Worm (Caenorhabditis elegans) whole organism, early embryonic: Measurements from ENCODE around the gene slcr-46.3.

Experiments used
- B0310.2 ChIP-seq: sonication (generic microtip); optimal IDR thresholded peaks from 2 replicates; lab custom pipeline; 2016; ENCODE audit warnings: mild to moderate bottlenecking, missing genetic modification characterization, missing compliant biosample characterization
- F13C5.2 ChIP-seq: sonication (generic microtip); optimal IDR thresholded peaks from 2 replicates; lab custom pipeline; 2017; ENCODE audit warnings: mild to moderate bottlenecking, missing genetic modification characterization, inconsistent platforms, missing compliant biosample characterization
- aly-1 ChIP-seq: sonication (generic microtip); optimal IDR thresholded peaks from 2 replicates; lab custom pipeline; 2016; ENCODE audit warnings: missing genetic modification characterization, missing compliant biosample characterization
- ama-1 ChIP-seq: fragments of 150-350 bp; optimal IDR thresholded peaks from 2 replicates; lab custom pipeline; 2014
- ceh-13 ChIP-seq: fragments of 200-800 bp; sonication (Bioruptor generic); optimal IDR thresholded peaks from 2 replicates; lab custom pipeline; 2018; ENCODE audit warnings: mild to moderate bottlenecking, missing genetic modification characterization, missing compliant biosample characterization
- ceh-36 ChIP-seq: sonication (generic microtip); optimal IDR thresholded peaks from 2 replicates; lab custom pipeline; 2016; ENCODE audit warnings: missing genetic modification characterization, inconsistent platforms, missing compliant biosample characterization
- ets-7 ChIP-seq: sonication (generic microtip); optimal IDR thresholded peaks from 2 replicates; lab custom pipeline; 2016; ENCODE audit warnings: missing genotype, missing genetic modification characterization, missing compliant biosample characterization
- flt-1 ChIP-seq: fragments of 200-800 bp; sonication (Bioruptor generic); IDR thresholded peaks from 2 replicates; pipeline ENCODE4 v1.3.6; 2022; ENCODE audit warnings: missing genetic modification characterization, missing compliant biosample characterization
- hmbx-1 ChIP-seq: sonication (generic microtip); optimal IDR thresholded peaks from 2 replicates; lab custom pipeline; 2016; ENCODE audit warnings: mild to moderate bottlenecking, missing genetic modification characterization, missing compliant biosample characterization
- hmg-4 ChIP-seq: fragments of 200-800 bp; sonication (Bioruptor generic); optimal IDR thresholded peaks from 2 replicates; lab custom pipeline; 2018; ENCODE audit warnings: mild to moderate bottlenecking, missing genetic modification characterization, missing compliant biosample characterization
- hnd-1 ChIP-seq: sonication (generic microtip); optimal IDR thresholded peaks from 2 replicates; lab custom pipeline; 2016; ENCODE audit warnings: missing genetic modification characterization, missing compliant biosample characterization
- pes-1 ChIP-seq: fragments of 200-800 bp; sonication (Bioruptor generic); IDR thresholded peaks from 2 replicates; pipeline ENCODE4 v1.3.6; 2022; ENCODE audit warnings: missing genetic modification reagents, missing genetic modification characterization, missing compliant biosample characterization
- scrt-1 ChIP-seq: fragments of 200-800 bp; sonication (Bioruptor generic); IDR thresholded peaks from 2 replicates; pipeline ENCODE4 v1.3.6; 2022; ENCODE audit warnings: missing genetic modification characterization, missing compliant biosample characterization
- sea-1 ChIP-seq: fragments of 200-800 bp; sonication (Bioruptor generic); conservative IDR thresholded peaks from 2 replicates; pipeline ENCODE4 v1.3.6; 2022; ENCODE audit warnings: missing genetic modification characterization, missing compliant biosample characterization
- tbx-11 ChIP-seq: fragments of 200-800 bp; sonication (Bioruptor generic); IDR thresholded peaks from 2 replicates; pipeline ENCODE4 v1.3.6; 2022; ENCODE audit warnings: missing genetic modification characterization, missing compliant biosample characterization
- tbx-37 ChIP-seq: fragments of 200-800 bp; sonication (Bioruptor generic); conservative IDR thresholded peaks from 2 replicates; pipeline ENCODE4 v1.3.6; 2022; ENCODE audit warnings: missing genetic modification reagents, missing genetic modification characterization, missing compliant biosample characterization
- tra-4 ChIP-seq: sonication (generic microtip); optimal IDR thresholded peaks from 2 replicates; lab custom pipeline; 2017; ENCODE audit warnings: missing genetic modification characterization, missing compliant biosample characterization

The slcr-46.3 gene

ce11 chrV:9724021-9724671 is at the start of gene slcr-46.3:
Gene slcr-46.3, minus strand, starts transcription at chrV:9724106.
- TF ChIP-seq ceh-36 = no peak
- no peak for TF ChIP-seq hmg-4 (GFP tag; lab: Kevin White, UChicago)
- no peak for TF ChIP-seq B0310.2 (tag; lab: Kevin White, UChicago)
- no peak for TF ChIP-seq tra-4 (tag; lab: Kevin White, UChicago)
- no peak for TF ChIP-seq pes-1 (GFP tag; lab: Robert Waterston, UW)
- TF ChIP-seq sea-1 = no peak
- no peak for TF ChIP-seq ceh-13 (GFP tag; lab: Kevin White, UChicago)
- TF ChIP-seq ets-7 (tag; lab: Kevin White, UChicago) = no peak
- no peak for TF ChIP-seq flt-1 (GFP tag; lab: Robert Waterston, UW)
- TF ChIP-seq F13C5.2 (tag; lab: Kevin White, UChicago) = no peak

ce11 chrV:9771970-9772369 is 48.1 kb upstream of the slcr-46.3 start, which contains the start of gene F46B6.2:
Gene F46B6.2, plus strand, starts transcription at chrV:9772285.
- TF ChIP-seq ama-1 (lab: Kevin White, UChicago) (no peak), tbx-11 (GFP tag; lab: Robert Waterston, UW) (no peak), aly-1 (no peak), ets-7 (tag; lab: Kevin White, UChicago) (no peak), flt-1 (GFP tag; lab: Robert Waterston, UW) (no peak), tra-4 (tag; lab: Kevin White, UChicago) (no peak), scrt-1 (no peak)

ce11 chrV:9771311-9771710 is 47.4 kb upstream of the slcr-46.3 start:
- TF ChIP-seq scrt-1 (no peak), hnd-1 (no peak), tbx-11 (GFP tag; lab: Robert Waterston, UW) (no peak), hmbx-1 (no peak), ceh-36 (no peak), F13C5.2 (tag; lab: Kevin White, UChicago) (no peak), ama-1 (lab: Kevin White, UChicago) (no peak), aly-1 (no peak), B0310.2 (tag; lab: Kevin White, UChicago) (no peak), pes-1 (GFP tag; lab: Robert Waterston, UW) (no peak), ets-7 (tag; lab: Kevin White, UChicago) (no peak), tbx-37 (GFP tag; lab: Robert Waterston, UW) (no peak), flt-1 (GFP tag; lab: Robert Waterston, UW) (no peak), tra-4 (tag; lab: Kevin White, UChicago) (no peak), ceh-13 (GFP tag; lab: Kevin White, UChicago) (no peak), hmg-4 (GFP tag; lab: Kevin White, UChicago) (no peak), sea-1 (no peak)

- TF ChIP-seq F13C5.2 (tag; lab: Kevin White, UChicago) (no peak), pes-1 (GFP tag; lab: Robert Waterston, UW) (no peak), tbx-11 (GFP tag; lab: Robert Waterston, UW) (no peak), tra-4 (tag; lab: Kevin White, UChicago) (no peak), scrt-1 (no peak), hmg-4 (GFP tag; lab: Kevin White, UChicago) (no peak), sea-1 (no peak), ceh-36 (no peak), hnd-1 (no peak), flt-1 (GFP tag; lab: Robert Waterston, UW) (no peak)
Measured at ce11 chrV:9768828-9769778, 45.2 kb upstream of the slcr-46.3 start, which contains the start of gene unc-42. Gene unc-42, minus strand, starts transcription at chrV:9769391.

ce11 chrV:9767941-9768340 is 44.0 kb upstream of the slcr-46.3 start:
- TF ChIP-seq ama-1 (lab: Kevin White, UChicago) (no peak), pes-1 (GFP tag; lab: Robert Waterston, UW) (no peak), hnd-1 (no peak), ets-7 (tag; lab: Kevin White, UChicago) (no peak), B0310.2 (tag; lab: Kevin White, UChicago) (no peak), aly-1 (no peak), scrt-1 (no peak), tbx-37 (GFP tag; lab: Robert Waterston, UW) (no peak), F13C5.2 (tag; lab: Kevin White, UChicago) (no peak), hmbx-1 (no peak), flt-1 (GFP tag; lab: Robert Waterston, UW) (no peak)

- TF ChIP-seq aly-1 (no peak), hmbx-1 (no peak), ets-7 (tag; lab: Kevin White, UChicago) (no peak), ama-1 (lab: Kevin White, UChicago) (no peak), tbx-11 (GFP tag; lab: Robert Waterston, UW) (no peak), hnd-1 (no peak), hmg-4 (GFP tag; lab: Kevin White, UChicago) (no peak)
Measured at ce11 chrV:9765622-9766021, 41.7 kb upstream of the slcr-46.3 start.

- TF ChIP-seq tbx-11 (GFP tag; lab: Robert Waterston, UW) (no peak), flt-1 (GFP tag; lab: Robert Waterston, UW) (no peak), tbx-37 (GFP tag; lab: Robert Waterston, UW) (no peak), hnd-1 (no peak), B0310.2 (tag; lab: Kevin White, UChicago) (no peak), pes-1 (GFP tag; lab: Robert Waterston, UW) (no peak), ets-7 (tag; lab: Kevin White, UChicago) (no peak), tra-4 (tag; lab: Kevin White, UChicago) (no peak), aly-1 (no peak), F13C5.2 (tag; lab: Kevin White, UChicago) (no peak), ceh-36 (no peak), hmbx-1 (no peak), ama-1 (lab: Kevin White, UChicago) (no peak), hmg-4 (GFP tag; lab: Kevin White, UChicago) (no peak), ceh-13 (GFP tag; lab: Kevin White, UChicago) (no peak), scrt-1 (no peak), sea-1 (no peak)
Measured at ce11 chrV:9764552-9764951, 40.6 kb upstream of the slcr-46.3 start.
